Worm (Caenorhabditis elegans): ENCODE data around the gene C52E2.2.

- no peak for TF ChIP-seq ama-1 (optimal IDR thresholded peaks at IDR 0.05)
- no peak for TF ChIP-seq unc-39 (tag; optimal IDR thresholded peaks at IDR 0.05)
- TF ChIP-seq ceh-82 (tag; optimal IDR thresholded peaks at IDR 0.05): no peak
- TF ChIP-seq unc-62 (GFP tag; optimal IDR thresholded peaks at IDR 0.05): no peak
- TF ChIP-seq nhr-237 (tag; optimal IDR thresholded peaks at IDR 0.05): no peak
- TF ChIP-seq nhr-77 (tag; optimal IDR thresholded peaks at IDR 0.05): no peak
- TF ChIP-seq nhr-11 (tag; optimal IDR thresholded peaks at IDR 0.05): no peak
- TF ChIP-seq tbx-2 (tag; optimal IDR thresholded peaks at IDR 0.05): no peak
- no peak for TF ChIP-seq nhr-12 (tag; optimal IDR thresholded peaks at IDR 0.05)
- TF ChIP-seq nfya-1 (tag; optimal IDR thresholded peaks at IDR 0.05; ENCODE audit: insufficient read depth): no peak
- TF ChIP-seq zag-1 (tag; optimal IDR thresholded peaks at IDR 0.05): no peak
Measured at ce11 chrII:1830182-1830682, 22.4 kb upstream of the C52E2.2 start, which contains the start of gene math-40.
